Worm (Caenorhabditis elegans) whole organism, mixed stage, embryonic: ENCODE data around the gene vab-3.

Experiments
- ceh-83 ChIP-seq: fragments of 200-800 bp; sonication (Bioruptor generic); optimal IDR thresholded peaks from 2 replicates; lab custom pipeline; 2018; ENCODE audit warnings: mild to moderate bottlenecking, missing genetic modification characterization, missing compliant biosample characterization
- elt-3 ChIP-seq: fragments of 150-350 bp; optimal IDR thresholded peaks from 2 replicates; lab custom pipeline; 2014; ENCODE audit warnings: missing biosample characterization, missing genetic modification characterization
- hlh-1 ChIP-seq: fragments of 150-350 bp; optimal IDR thresholded peaks from 2 replicates; lab custom pipeline; 2014; ENCODE audit warnings: missing biosample characterization, missing genetic modification reagents, missing genetic modification characterization
- mab-5 ChIP-seq: fragments of 150-350 bp; optimal IDR thresholded peaks from 2 replicates; lab custom pipeline; 2014; ENCODE audit warnings: missing biosample characterization, missing genetic modification characterization
- nhr-237 ChIP-seq: fragments of 150-350 bp; optimal IDR thresholded peaks from 2 replicates; lab custom pipeline; 2014; ENCODE audit warnings: missing biosample characterization, missing genetic modification characterization
- pha-4 ChIP-seq: fragments of 150-350 bp; optimal IDR thresholded peaks from 2 replicates; lab custom pipeline; 2018; ENCODE audit warnings: missing biosample characterization, missing genetic modification reagents, missing genetic modification characterization
- sem-2 ChIP-seq: fragments of 200-800 bp; sonication (Bioruptor generic); optimal IDR thresholded peaks from 2 replicates; lab custom pipeline; 2018; ENCODE audit warnings: mild to moderate bottlenecking, missing genetic modification characterization, missing compliant biosample characterization
- ztf-11 ChIP-seq: fragments of 150-350 bp; optimal IDR thresholded peaks from 2 replicates; lab custom pipeline; 2014; ENCODE audit warnings: missing biosample characterization, missing genetic modification characterization

DNA sequence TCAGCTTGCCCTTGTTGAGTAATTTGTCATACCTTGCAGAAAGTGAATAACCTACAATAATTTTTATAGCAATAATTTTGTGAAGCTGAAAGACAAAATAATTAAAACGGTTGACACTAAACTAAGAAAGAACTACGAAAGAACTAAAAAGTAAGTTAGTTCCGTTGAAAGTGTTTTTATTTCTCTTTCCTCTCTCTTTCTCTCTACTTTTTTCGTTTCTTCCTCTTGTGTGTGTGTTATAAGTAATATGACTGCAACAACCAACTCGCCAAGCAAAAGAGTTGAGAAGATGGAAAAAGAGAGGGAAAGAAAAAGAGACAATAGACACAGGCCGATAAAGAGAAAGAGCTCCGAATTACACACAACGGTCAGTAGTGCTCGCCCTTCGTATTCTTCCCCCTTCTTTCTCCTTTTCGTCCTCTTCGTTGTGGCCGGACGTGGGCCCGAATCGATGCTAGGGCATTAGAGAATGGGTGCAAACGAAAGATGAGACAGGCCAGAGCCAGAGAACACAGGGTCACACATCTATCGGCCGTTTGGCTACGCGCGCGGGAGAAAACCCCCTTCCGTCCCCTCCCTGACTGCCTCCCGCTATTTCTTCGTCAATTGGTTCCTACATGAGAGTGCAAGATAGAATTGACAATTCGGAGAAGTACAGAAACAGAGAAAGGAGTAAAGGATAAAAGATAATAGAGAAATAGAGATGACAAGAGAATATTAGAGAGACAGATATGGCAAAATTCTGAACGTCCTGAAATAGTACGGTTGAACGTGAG is 55.7 kb downstream of the vab-3 start, which contains the start of gene syd-2:
- peak; percentile 39 for TF ChIP-seq sem-2 (GFP tag; lab: Kevin White, UChicago)
- peak; percentile 54 for TF ChIP-seq hlh-1 (tag; lab: Kevin White, UChicago)
- TF ChIP-seq nhr-237 (tag; lab: Kevin White, UChicago), result no peak
- no peak for TF ChIP-seq elt-3 (tag; lab: Kevin White, UChicago)
- no peak for TF ChIP-seq ceh-83 (GFP tag; lab: Kevin White, UChicago)
- peak; percentile 64 for TF ChIP-seq ztf-11 (tag; lab: Kevin White, UChicago)
- TF ChIP-seq mab-5 (tag; lab: Kevin White, UChicago), result no peak
- TF ChIP-seq pha-4, result peak; percentile 46
